Worm (Caenorhabditis elegans) whole organism, L4 larva: ENCODE results near the gene nhr-142.

Source experiments
- aha-1 ChIP-seq: fragments of 150-350 bp; peaks from one replicate; lab custom pipeline; 2014; ENCODE audit warnings: missing biosample characterization, missing genetic modification characterization
- aly-2 ChIP-seq: sonication (generic microtip); optimal IDR thresholded peaks from 2 replicates; lab custom pipeline; 2018; ENCODE audit warnings: missing biosample characterization, missing genetic modification characterization
- ceh-28 ChIP-seq: fragments of 150-350 bp; optimal IDR thresholded peaks from 2 replicates; lab custom pipeline; 2014; ENCODE audit warnings: missing biosample characterization, missing genetic modification reagents, missing genetic modification characterization
- lin-13 ChIP-seq: fragments of 150-350 bp; optimal IDR thresholded peaks from 2 replicates; lab custom pipeline; 2014; ENCODE audit warnings: missing biosample characterization, missing genetic modification reagents, missing genetic modification characterization
- madf-5 ChIP-seq, 2 experiments: fragments of 200-800 bp; sonication (Bioruptor generic); IDR thresholded peaks; 2 replicates each; pipeline ENCODE4 v1.3.6; 2022; ENCODE audit warnings: missing compliant biosample characterization in 2 of 2, missing genetic modification characterization in 2 of 2
- nhr-237 ChIP-seq: sonication (generic microtip); optimal IDR thresholded peaks from 2 replicates; lab custom pipeline; 2017; ENCODE audit warnings: missing biosample characterization, missing genetic modification characterization
- nhr-76 ChIP-seq: fragments of 150-350 bp; optimal IDR thresholded peaks from 2 replicates; lab custom pipeline; 2014; ENCODE audit warnings: missing biosample characterization, missing genetic modification characterization
- pha-4 ChIP-seq, 2 experiments: fragments of 150-350 bp in 1 of 2; fragments of 200-800 bp in 1 of 2; sonication (Bioruptor generic) in 1 of 2; IDR thresholded peaks in 1 of 2; optimal IDR thresholded peaks in 1 of 2; 2 replicates each; pipeline versions ENCODE4 v1.3.6 to Lab custom; 2014 to 2022; ENCODE audit warnings: missing genetic modification characterization in 2 of 2, missing genetic modification reagents in 2 of 2, missing biosample characterization in 1 of 2, missing compliant biosample characterization in 1 of 2
- pqm-1 ChIP-seq: sonication (generic microtip); optimal IDR thresholded peaks from 2 replicates; lab custom pipeline; 2017; ENCODE audit warnings: missing biosample characterization, missing genetic modification characterization
- unc-62 ChIP-seq, 3 experiments: fragments of 150-350 bp in 1 of 3; sonication (generic microtip); optimal IDR thresholded peaks in 2 of 3; peaks in 1 of 3; 1 replicate in 1 of 3; 2 replicates in 2 of 3; lab custom pipeline; 2014 to 2017; ENCODE audit warnings: missing biosample characterization in 3 of 3, missing genetic modification characterization in 3 of 3, missing genetic modification reagents in 3 of 3, missing genotype in 1 of 3

DNA sequence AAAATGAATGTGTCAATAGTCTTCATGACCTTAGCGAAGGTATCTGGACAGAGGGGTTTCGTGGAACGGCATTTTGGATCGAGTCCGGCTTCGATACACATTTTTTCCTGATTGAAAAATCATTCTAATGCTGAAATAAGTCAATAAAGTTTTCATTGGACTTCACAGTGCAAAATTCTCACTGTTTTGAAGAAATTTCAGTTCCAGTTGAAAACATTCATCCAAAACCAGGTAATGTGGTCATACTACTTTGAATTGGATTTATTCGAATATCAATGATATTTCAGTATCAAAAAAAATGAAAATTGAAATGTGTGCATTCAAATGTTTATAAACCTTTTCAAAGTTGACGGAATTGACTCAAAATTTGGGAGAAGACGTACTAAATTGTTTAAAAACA, 36.9 kb downstream of the nhr-142 start, which contains the start of gene pgph-1:
- TF ChIP-seq aha-1 (tag; lab: Kevin White, UChicago) (no peak), unc-62 (GFP tag; optimal IDR thresholded peaks at IDR 0.05 in 1 of 2; lab: Kevin White, UChicago) (no peak), unc-62 (tag; optimal IDR thresholded peaks at IDR 0.05; lab: Kevin White, UChicago) (no peak), madf-5 (GFP tag; IDR thresholded peaks at IDR 0.05; lab: Robert Waterston, UW) (no peak), lin-13 (GFP tag; lab: Kevin White, UChicago) (no peak), nhr-237 (tag; lab: Kevin White, UChicago) (no peak), pha-4 (GFP tag; IDR thresholded peaks at IDR 0.05; lab: Robert Waterston, UW) (no peak), pha-4 (tag; optimal IDR thresholded peaks at IDR 0.05; lab: Kevin White, UChicago) (no peak), pqm-1 (tag; lab: Kevin White, UChicago) (no peak), nhr-76 (no peak), aly-2 (tag; lab: Kevin White, UChicago) (no peak), ceh-28 (no peak)
